Fruit fly (Drosophila melanogaster) whole organism, embryonic: ENCODE data around the gene CG8100.

ENCODE experiments used
- Awh ChIP-seq: fragments of 200-800 bp; sonication (Bioruptor generic); IDR thresholded peaks from 2 replicates; pipeline ENCODE4, ENCODE4 v1.3.6; 2022; ENCODE audit warnings: missing biosample characterization, missing genetic modification characterization
- CG10654 ChIP-seq: fragments of 200-800 bp; sonication (Bioruptor generic); optimal IDR thresholded peaks from 2 replicates; lab custom pipeline; 2016; ENCODE audit warnings: missing biosample characterization, missing genetic modification characterization
- CG12155 ChIP-seq: fragments of 200-800 bp; sonication (Bioruptor generic); optimal IDR thresholded peaks from 3 replicates; lab custom pipeline; 2016; ENCODE audit warnings: missing biosample characterization, missing genetic modification characterization
- CG12299 ChIP-seq: fragments of 200-800 bp; sonication (Bioruptor generic); optimal IDR thresholded peaks from 2 replicates; lab custom pipeline; 2018; ENCODE audit warnings: missing biosample characterization, mild to moderate bottlenecking, missing genetic modification characterization
- CG1233 ChIP-seq: fragments of 200-800 bp; sonication (Bioruptor generic); optimal IDR thresholded peaks from 4 replicates; lab custom pipeline; 2018; ENCODE audit warnings: missing biosample characterization, mild to moderate bottlenecking, missing genetic modification characterization
- CG1529 ChIP-seq: fragments of 200-800 bp; sonication (Bioruptor generic); optimal IDR thresholded peaks from 3 replicates; lab custom pipeline; 2018; ENCODE audit warnings: missing biosample characterization, missing genetic modification characterization
- CG3281 ChIP-seq: fragments of 200-800 bp; sonication (Bioruptor generic); optimal IDR thresholded peaks from 3 replicates; lab custom pipeline; 2017; ENCODE audit warnings: missing biosample characterization, mild to moderate bottlenecking, missing genetic modification characterization
- CG7271 ChIP-seq: fragments of 200-800 bp; sonication (Bioruptor generic); optimal IDR thresholded peaks from 2 replicates; lab custom pipeline; 2018; ENCODE audit warnings: missing biosample characterization, mild to moderate bottlenecking, missing genetic modification characterization, moderate library complexity
- CoRest ChIP-seq: fragments of 200-800 bp; sonication (Bioruptor generic); optimal IDR thresholded peaks from 3 replicates; lab custom pipeline; 2018; ENCODE audit warnings: missing biosample characterization, mild to moderate bottlenecking, missing genetic modification characterization, moderate library complexity
- D19A ChIP-seq: fragments of 200-800 bp; optimal IDR thresholded peaks from 3 replicates; lab custom pipeline; 2019; ENCODE audit warnings: missing biosample characterization, mild to moderate bottlenecking, missing genetic modification characterization, moderate library complexity
- D19B ChIP-seq: fragments of 200-800 bp; sonication (Bioruptor generic); optimal IDR thresholded peaks from 2 replicates; lab custom pipeline; 2017; ENCODE audit warnings: missing biosample characterization, mild to moderate bottlenecking, missing genetic modification characterization
- Ets65A ChIP-seq: fragments of 200-800 bp; sonication (Bioruptor generic); peaks from one replicate; lab custom pipeline; 2016; ENCODE audit warnings: missing biosample characterization, missing genetic modification characterization
- HLH4C ChIP-seq: fragments of 200-800 bp; sonication (Bioruptor generic); IDR thresholded peaks from 3 replicates; pipeline ENCODE4 v1.3.6; 2022; ENCODE audit warnings: missing biosample characterization, missing genetic modification characterization; ENCODE audit not compliant: partially characterized antibody
- MESR4 ChIP-seq: fragments of 200-800 bp; sonication (Bioruptor generic); optimal IDR thresholded peaks from 2 replicates; lab custom pipeline; 2018; ENCODE audit warnings: missing biosample characterization, mild to moderate bottlenecking, missing genetic modification characterization, moderate library complexity
- Max ChIP-seq: fragments of 200-800 bp; sonication (Bioruptor generic); optimal IDR thresholded peaks from 2 replicates; lab custom pipeline; 2016; ENCODE audit warnings: missing biosample characterization, mild to moderate bottlenecking, missing genetic modification characterization
- Nf-YA ChIP-seq: fragments of 200-800 bp; sonication (Bioruptor generic); IDR thresholded peaks from 2 replicates; pipeline ENCODE4 v1.3.6; 2022; ENCODE audit warnings: missing biosample characterization, missing genetic modification characterization
- Optix ChIP-seq: fragments of 200-800 bp; sonication (Bioruptor generic); IDR thresholded peaks from 3 replicates; pipeline ENCODE4 v1.3.6; 2022; ENCODE audit warnings: missing biosample characterization, missing genetic modification characterization
- PHDP ChIP-seq: fragments of 200-800 bp; sonication (Bioruptor generic); optimal IDR thresholded peaks from 3 replicates; lab custom pipeline; 2018; ENCODE audit warnings: missing biosample characterization, mild to moderate bottlenecking, missing genetic modification characterization, moderate library complexity
- Sox102F ChIP-seq: fragments of 200-800 bp; sonication (Bioruptor generic); optimal IDR thresholded peaks from 2 replicates; lab custom pipeline; 2018; ENCODE audit warnings: missing biosample characterization, mild to moderate bottlenecking, missing genetic modification characterization, moderate library complexity
- Sry-β ChIP-seq: fragments of 200-800 bp; sonication (Bioruptor generic); optimal IDR thresholded peaks from 2 replicates; lab custom pipeline; 2018; ENCODE audit warnings: missing biosample characterization, mild to moderate bottlenecking, missing genetic modification characterization, moderate library complexity
- Ssrp ChIP-seq: fragments of 200-800 bp; sonication (Bioruptor generic); optimal IDR thresholded peaks from 2 replicates; lab custom pipeline; 2018; ENCODE audit warnings: missing biosample characterization, mild to moderate bottlenecking, missing genetic modification characterization, moderate library complexity
- Stat92E ChIP-seq, 3 experiments: fragments of >200 bp in 2 of 3; fragments of 200-800 bp in 1 of 3; sonication (Bioruptor generic) in 1 of 3; optimal IDR thresholded peaks; 2 replicates each; lab custom pipeline; 2017 to 2019; ENCODE audit warnings: missing biosample characterization in 3 of 3, missing genetic modification characterization in 3 of 3, mild to moderate bottlenecking in 1 of 3, moderate library complexity in 1 of 3
- Usf ChIP-seq: fragments of 200-800 bp; sonication (Bioruptor generic); optimal IDR thresholded peaks from 2 replicates; lab custom pipeline; 2017; ENCODE audit warnings: missing genotype, missing biosample characterization, missing genetic modification characterization
- br ChIP-seq: fragments of >200 bp; optimal IDR thresholded peaks from 2 replicates; lab custom pipeline; 2017
- chif ChIP-seq, 2 experiments: fragments of 200-800 bp; sonication (Bioruptor generic); optimal IDR thresholded peaks; 3 replicates each; lab custom pipeline; 2016; ENCODE audit warnings: missing biosample characterization in 2 of 2, missing genetic modification characterization in 2 of 2
- crp ChIP-seq, 2 experiments: fragments of 200-800 bp; sonication (Bioruptor generic); optimal IDR thresholded peaks; 2 replicates in 1 of 2; 3 replicates in 1 of 2; lab custom pipeline; 2017; ENCODE audit warnings: missing biosample characterization in 2 of 2, missing genetic modification characterization in 2 of 2, mild to moderate bottlenecking in 1 of 2, moderate library complexity in 1 of 2
- dan ChIP-seq: fragments of 200-800 bp; sonication (Bioruptor generic); IDR thresholded peaks from 2 replicates; pipeline ENCODE4 v1.3.6; 2022; ENCODE audit warnings: missing biosample characterization, missing genetic modification characterization
- dimm ChIP-seq: fragments of 200-800 bp; sonication (Bioruptor generic); IDR thresholded peaks from 2 replicates; pipeline ENCODE4 v1.3.6; 2022; ENCODE audit warnings: missing biosample characterization, missing genetic modification characterization
- hbn ChIP-seq: fragments of 200-800 bp; sonication (Bioruptor generic); IDR thresholded peaks from 2 replicates; pipeline ENCODE4 v1.3.6; 2022; ENCODE audit warnings: missing biosample characterization, missing genetic modification characterization; ENCODE audit not compliant: partially characterized antibody
- insv ChIP-seq, 2 experiments: fragments of 200-800 bp; sonication (Bioruptor generic); optimal IDR thresholded peaks; 3 replicates each; lab custom pipeline; 2016 to 2018; ENCODE audit warnings: missing biosample characterization in 2 of 2, missing genetic modification characterization in 2 of 2
- inv ChIP-seq: fragments of 200-800 bp; sonication (Bioruptor generic); IDR thresholded peaks from 2 replicates; pipeline ENCODE4 v1.3.6; 2022; ENCODE audit warnings: missing biosample characterization, missing genetic modification characterization; ENCODE audit not compliant: partially characterized antibody
- mirr ChIP-seq: fragments of 200-800 bp; sonication (Bioruptor generic); optimal IDR thresholded peaks from 3 replicates; lab custom pipeline; 2018; ENCODE audit warnings: missing biosample characterization, mild to moderate bottlenecking, missing genetic modification characterization
- nom ChIP-seq: fragments of 200-800 bp; sonication (Bioruptor generic); optimal IDR thresholded peaks from 2 replicates; lab custom pipeline; 2017; ENCODE audit warnings: missing biosample characterization, missing genetic modification characterization, mild to moderate bottlenecking, moderate library complexity, missing genetic modification reagents
- pan ChIP-seq, 4 experiments: fragments of >200 bp in 3 of 4; fragments of 200-800 bp in 1 of 4; sonication (Bioruptor generic) in 1 of 4; optimal IDR thresholded peaks in 3 of 4; IDR thresholded peaks in 1 of 4; 2 replicates each; pipeline versions ENCODE4 v1.3.6 to Lab custom; 2017 to 2022; ENCODE audit warnings: missing biosample characterization in 2 of 4, missing genetic modification characterization in 2 of 4, mixed read lengths in 1 of 4
- pfk ChIP-seq: fragments of 200-800 bp; sonication (Bioruptor generic); optimal IDR thresholded peaks from 2 replicates; lab custom pipeline; 2018; ENCODE audit warnings: missing biosample characterization, mild to moderate bottlenecking, missing genetic modification characterization, moderate library complexity
- salm ChIP-seq: fragments of 200-800 bp; sonication (Bioruptor generic); optimal IDR thresholded peaks from 2 replicates; lab custom pipeline; 2018; ENCODE audit warnings: missing biosample characterization, mild to moderate bottlenecking, missing genetic modification characterization
- sc ChIP-seq, 3 experiments: fragments of >200 bp in 2 of 3; fragments of 200-800 bp in 1 of 3; sonication (Bioruptor generic) in 1 of 3; optimal IDR thresholded peaks; 2 replicates in 2 of 3; 3 replicates in 1 of 3; lab custom pipeline; 2017; ENCODE audit warnings: mild to moderate bottlenecking in 1 of 3, missing biosample characterization in 1 of 3, missing genetic modification characterization in 1 of 3, missing genetic modification reagents in 1 of 3
- sisA ChIP-seq: fragments of 200-800 bp; sonication (Bioruptor generic); IDR thresholded peaks from 2 replicates; pipeline ENCODE4 v1.3.6; 2022; ENCODE audit warnings: missing biosample characterization, missing genetic modification characterization
- sob ChIP-seq: fragments of 200-800 bp; sonication (Bioruptor generic); IDR thresholded peaks from 2 replicates; pipeline ENCODE4 v1.3.6; 2022; ENCODE audit warnings: missing biosample characterization, missing genetic modification characterization
- wor ChIP-seq: fragments of 200-800 bp; sonication (Bioruptor generic); IDR thresholded peaks from 2 replicates; pipeline ENCODE4 v1.3.6; 2022; ENCODE audit warnings: missing biosample characterization, missing genetic modification characterization

The CG8100 gene

dm6 chr3L:14036867-14037313 is 46.5 kb upstream of the CG8100 start, which contains the start of gene Hsp110 (continued):
- TF ChIP-seq nom (GFP tag; lab: Kevin White, UChicago) (peak; percentile 66), Usf (GFP tag; lab: Kevin White, UChicago) (no peak), Sry-β (GFP tag; lab: Kevin White, UChicago) (no peak), MESR4 (peak; percentile 45), D19B (no peak), D19A (tag; lab: Kevin White, UChicago) (no peak), salm (tag; lab: Kevin White, UChicago) (no peak), Stat92E (GFP tag; optimal IDR thresholded peaks at IDR 0.05; lab: Kevin White, UChicago) (peak in 1 of 3 experiments; percentile 14), CG12155 (GFP tag; lab: Kevin White, UChicago) (peak; percentile 14), hbn (peak; percentile 98), Max (GFP tag; lab: Kevin White, UChicago) (peak; percentile 70), CG7271 (tag; lab: Kevin White, UChicago) (no peak), br (lab: Kevin White, UChicago) (no peak), mirr (GFP tag; lab: Kevin White, UChicago) (peak; percentile 51), pfk (GFP tag; lab: Kevin White, UChicago) (no peak), sc (optimal IDR thresholded peaks at IDR 0.05; lab: Kevin White, UChicago) (no peak), sc (GFP tag; optimal IDR thresholded peaks at IDR 0.05; lab: Kevin White, UChicago) (no peak), Ets65A (GFP tag; lab: Kevin White, UChicago) (peak; percentile 44), CG1233 (GFP tag; lab: Kevin White, UChicago) (no peak), CoRest (peak; percentile 40), sisA (GFP tag; lab: Robert Waterston, UW) (no peak), dimm (GFP tag; lab: Robert Waterston, UW) (no peak), HLH4C (GFP tag; lab: Robert Waterston, UW) (peak; percentile 98), wor (no peak), Ssrp (tag; lab: Kevin White, UChicago) (no peak), Nf-YA (GFP tag; lab: Robert Waterston, UW) (no peak), pan (optimal IDR thresholded peaks at IDR 0.05; lab: Kevin White, UChicago) (no peak), pan (GFP tag; optimal IDR thresholded peaks at IDR 0.05 in 1 of 2, IDR thresholded peaks at IDR 0.05 in 1 of 2) (no peak), PHDP (peak; percentile 10), dan (no peak), CG12299 (tag; lab: Kevin White, UChicago) (peak; percentile 37), chif (GFP tag; optimal IDR thresholded peaks at IDR 0.05; lab: Kevin White, UChicago) (no peak), Sox102F (GFP tag; lab: Kevin White, UChicago) (no peak), CG1529 (GFP tag; lab: Kevin White, UChicago) (no peak), CG3281 (GFP tag; lab: Kevin White, UChicago) (no peak), insv (GFP tag; optimal IDR thresholded peaks at IDR 0.05; lab: Kevin White, UChicago) (peak in 1 of 2 experiments; percentile 84), inv (peak; percentile 99), CG10654 (no peak), sob (peak; percentile 37; the same call in 1 of the 2 replicates), crp (GFP tag; optimal IDR thresholded peaks at IDR 0.05; lab: Kevin White, UChicago) (no peak), Awh (no peak), Optix (GFP tag; lab: Robert Waterston, UW) (no peak)
